Comparison of ENCODE assay signal across 2 worm cellular contexts in the genomic region with DNA sequence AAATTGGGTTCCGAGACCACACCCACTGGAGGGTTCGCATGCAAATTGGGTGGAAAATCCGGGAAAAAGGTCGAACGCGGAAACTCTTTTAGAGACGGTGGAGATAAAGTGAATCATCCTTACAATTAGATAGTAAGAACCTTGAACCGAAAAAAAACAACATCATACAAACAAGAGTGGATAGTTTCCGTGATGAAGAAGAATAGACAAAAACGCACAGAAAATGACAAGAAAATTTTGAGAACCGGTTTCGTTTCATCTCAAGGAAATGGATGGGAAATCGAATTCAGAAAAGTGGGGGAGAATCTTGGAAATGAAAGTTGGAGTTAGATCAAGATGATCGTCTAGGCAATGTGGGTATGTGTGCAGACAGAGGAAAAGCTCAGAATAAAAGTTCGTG.
TF ChIP-seq lines count a peak whose summit lies in the region.

No protein-coding gene starts in this region.

TF ChIP-seq in whole organism, L1 larva, 84 proteins besides CTCF, POLR2A, EP300 and RAD21:
- TF ChIP-seq egl-27 (tag; optimal IDR thresholded peaks at IDR 0.05; lab: Kevin White, UChicago) (no peak), elt-3 (tag; optimal IDR thresholded peaks at IDR 0.05; lab: Kevin White, UChicago) (peak in 2 of 6 experiments; percentile 4 to 52), blmp-1 (tag; optimal IDR thresholded peaks at IDR 0.05; lab: Kevin White, UChicago) (peak; percentile 74), rnt-1 (tag; optimal IDR thresholded peaks at IDR 0.05; lab: Kevin White, UChicago) (peak; percentile 1), nhr-20 (tag; optimal IDR thresholded peaks at IDR 0.05; lab: Kevin White, UChicago) (peak; percentile 14), pag-3 (tag; optimal IDR thresholded peaks at IDR 0.05; lab: Kevin White, UChicago; ENCODE audit: borderline replicate concordance, insufficient read depth) (no peak), dpl-1 (GFP tag; optimal IDR thresholded peaks at IDR 0.05; lab: Kevin White, UChicago) (no peak), grh-1 (GFP tag; IDR thresholded peaks at IDR 0.05; lab: Robert Waterston, UW) (peak; percentile 60), fkh-8 (tag; optimal IDR thresholded peaks at IDR 0.05; lab: Kevin White, UChicago) (no peak), ceh-8 (GFP tag; optimal IDR thresholded peaks at IDR 0.05; lab: Kevin White, UChicago) (no peak), nhr-85 (tag; lab: Kevin White, UChicago) (peak; percentile 71), zag-1 (tag; optimal IDR thresholded peaks at IDR 0.05; lab: Kevin White, UChicago) (no peak), ceh-88 (GFP tag; IDR thresholded peaks at IDR 0.05; lab: Robert Waterston, UW) (no peak), jun-1 (tag; optimal IDR thresholded peaks at IDR 0.05; lab: Kevin White, UChicago) (no peak), lin-14 (GFP tag; optimal IDR thresholded peaks at IDR 0.05; lab: Kevin White, UChicago) (peak; percentile 56), egl-13 (tag; optimal IDR thresholded peaks at IDR 0.05; lab: Kevin White, UChicago) (no peak), nhr-19 (GFP tag; conservative IDR thresholded peaks at IDR 0.05; lab: Robert Waterston, UW) (no peak), nhr-90 (tag; optimal IDR thresholded peaks at IDR 0.05; lab: Kevin White, UChicago; ENCODE audit: poor library complexity) (no peak), dsc-1 (tag; optimal IDR thresholded peaks at IDR 0.05; lab: Kevin White, UChicago) (no peak)
TF ChIP-seq in whole organism, L1 larva: peak in this region for 7.

TF ChIP-seq in whole organism, L4 larva, 104 proteins besides CTCF, POLR2A, EP300 and RAD21:
- TF ChIP-seq vab-7 (GFP tag; IDR thresholded peaks at IDR 0.05; lab: Robert Waterston, UW) (no peak), aha-1 (tag; lab: Kevin White, UChicago) (peak; percentile 23)
